Fruit fly (Drosophila melanogaster) whole organism, embryonic: Measurements from ENCODE around the gene Bcs1.

Experiments
- BtbVII ChIP-seq: fragments of 200-800 bp; sonication (Bioruptor generic); optimal IDR thresholded peaks from 3 replicates; lab custom pipeline; 2017; ENCODE audit warnings: missing biosample characterization, mild to moderate bottlenecking, missing genetic modification characterization
- CG10366 ChIP-seq: fragments of 200-800 bp; sonication (Bioruptor generic); IDR thresholded peaks from 2 replicates; pipeline ENCODE4 v1.3.6; 2022; ENCODE audit warnings: missing biosample characterization, missing genetic modification characterization
- CG11723 ChIP-seq: fragments of 200-800 bp; sonication (Bioruptor generic); optimal IDR thresholded peaks from 2 replicates; lab custom pipeline; 2017; ENCODE audit warnings: missing biosample characterization, mild to moderate bottlenecking, missing genetic modification characterization
- CG12744 ChIP-seq: fragments of 200-800 bp; sonication (Bioruptor generic); optimal IDR thresholded peaks from 2 replicates; lab custom pipeline; 2016; ENCODE audit warnings: missing biosample characterization, missing genetic modification characterization
- CG13624 ChIP-seq: fragments of 200-800 bp; sonication (Bioruptor generic); optimal IDR thresholded peaks from 2 replicates; lab custom pipeline; 2016; ENCODE audit warnings: missing biosample characterization, missing genetic modification characterization
- CG14050 ChIP-seq: fragments of 200-800 bp; sonication (Bioruptor generic); IDR thresholded peaks from 3 replicates; pipeline ENCODE4 v1.3.6; 2022; ENCODE audit warnings: missing biosample characterization, missing genetic modification characterization
- CG15269 ChIP-seq: fragments of 200-800 bp; sonication (Bioruptor generic); optimal IDR thresholded peaks from 2 replicates; lab custom pipeline; 2018; ENCODE audit warnings: missing biosample characterization, mild to moderate bottlenecking, missing genetic modification characterization, moderate library complexity
- CG15514 ChIP-seq: fragments of 200-800 bp; sonication (Bioruptor generic); optimal IDR thresholded peaks from 3 replicates; lab custom pipeline; 2017; ENCODE audit warnings: missing biosample characterization, missing genetic modification characterization, mild to moderate bottlenecking, moderate library complexity, missing genetic modification reagents
- CG17385 ChIP-seq: fragments of 200-800 bp; sonication (Bioruptor generic); optimal IDR thresholded peaks from 3 replicates; lab custom pipeline; 2018; ENCODE audit warnings: missing biosample characterization, mild to moderate bottlenecking, missing genetic modification characterization
- CG30431 ChIP-seq: fragments of 200-800 bp; sonication (Bioruptor generic); optimal IDR thresholded peaks from 2 replicates; lab custom pipeline; 2017; ENCODE audit warnings: missing biosample characterization, missing genetic modification characterization
- CG3163 ChIP-seq: fragments of 200-800 bp; sonication (Bioruptor generic); optimal IDR thresholded peaks from 3 replicates; lab custom pipeline; 2016; ENCODE audit warnings: missing biosample characterization, missing genetic modification characterization
- CG33213 ChIP-seq: fragments of 200-800 bp; sonication (Bioruptor generic); optimal IDR thresholded peaks from 3 replicates; lab custom pipeline; 2016; ENCODE audit warnings: missing biosample characterization, missing genetic modification characterization
- CG4282 ChIP-seq: fragments of 200-800 bp; sonication (Bioruptor generic); optimal IDR thresholded peaks from 2 replicates; lab custom pipeline; 2016; ENCODE audit warnings: missing biosample characterization, missing genetic modification characterization
- CG6791 ChIP-seq: fragments of 200-800 bp; sonication (Bioruptor generic); IDR thresholded peaks from 3 replicates; pipeline ENCODE4 v1.3.6; 2022; ENCODE audit warnings: missing biosample characterization, missing genetic modification characterization; ENCODE audit not compliant: partially characterized antibody
- CG9727 ChIP-seq: fragments of 200-800 bp; sonication (Bioruptor generic); optimal IDR thresholded peaks from 3 replicates; lab custom pipeline; 2017; ENCODE audit warnings: missing biosample characterization, mild to moderate bottlenecking, missing genetic modification characterization
- Camta ChIP-seq: fragments of 200-800 bp; sonication (Bioruptor generic); optimal IDR thresholded peaks from 2 replicates; lab custom pipeline; 2016; ENCODE audit warnings: missing biosample characterization, missing genetic modification characterization
- Dad ChIP-seq: fragments of 200-800 bp; sonication (Bioruptor generic); optimal IDR thresholded peaks from 3 replicates; lab custom pipeline; 2016; ENCODE audit warnings: missing biosample characterization, missing genetic modification characterization
- Deaf1 ChIP-seq: fragments of 200-800 bp; optimal IDR thresholded peaks from 3 replicates; lab custom pipeline; 2019; ENCODE audit warnings: missing biosample characterization, mild to moderate bottlenecking, missing genetic modification characterization, moderate library complexity
- Dek ChIP-seq: fragments of 200-800 bp; sonication (Bioruptor generic); optimal IDR thresholded peaks from 3 replicates; lab custom pipeline; 2019; ENCODE audit warnings: missing biosample characterization, mild to moderate bottlenecking, missing genetic modification characterization, moderate library complexity
- E2f1 ChIP-seq: fragments of 200-800 bp; sonication (Bioruptor generic); IDR thresholded peaks from 2 replicates; pipeline ENCODE4 v1.3.6; 2022; ENCODE audit warnings: missing biosample characterization, missing genetic modification characterization
- Elba2 ChIP-seq: fragments of 200-800 bp; sonication (Bioruptor generic); optimal IDR thresholded peaks from 3 replicates; lab custom pipeline; 2016; ENCODE audit warnings: missing biosample characterization, missing genetic modification characterization
- Fer3 ChIP-seq: fragments of 200-800 bp; sonication (Bioruptor generic); optimal IDR thresholded peaks from 2 replicates; lab custom pipeline; 2018; ENCODE audit warnings: missing biosample characterization, mild to moderate bottlenecking, missing genetic modification characterization, moderate library complexity
- Gug ChIP-seq: fragments of 200-800 bp; sonication (Bioruptor generic); IDR thresholded peaks from 4 replicates; pipeline ENCODE4 v1.3.6; 2022; ENCODE audit warnings: missing biosample characterization, missing genetic modification characterization
- Hr51 ChIP-seq, 2 experiments: fragments of 200-800 bp; sonication (Bioruptor generic); optimal IDR thresholded peaks; 2 replicates in 1 of 2; 3 replicates in 1 of 2; lab custom pipeline; 2016 to 2018; ENCODE audit warnings: missing biosample characterization in 2 of 2, missing genetic modification characterization in 2 of 2, mild to moderate bottlenecking in 1 of 2, moderate library complexity in 1 of 2
- Mes4 ChIP-seq: fragments of 200-800 bp; sonication (Bioruptor generic); optimal IDR thresholded peaks from 2 replicates; lab custom pipeline; 2016; ENCODE audit warnings: missing biosample characterization, missing genetic modification characterization
- Nf-YA ChIP-seq: fragments of 200-800 bp; sonication (Bioruptor generic); IDR thresholded peaks from 2 replicates; pipeline ENCODE4 v1.3.6; 2022; ENCODE audit warnings: missing biosample characterization, missing genetic modification characterization
- Oli ChIP-seq: fragments of 200-800 bp; sonication (Bioruptor generic); optimal IDR thresholded peaks from 2 replicates; lab custom pipeline; 2018; ENCODE audit warnings: missing biosample characterization, mild to moderate bottlenecking, missing genetic modification characterization, moderate library complexity
- YL-1 ChIP-seq: fragments of 200-800 bp; sonication (Bioruptor generic); optimal IDR thresholded peaks from 3 replicates; lab custom pipeline; 2017; ENCODE audit warnings: missing biosample characterization, mild to moderate bottlenecking, missing genetic modification characterization
- bab2 ChIP-seq: fragments of 200-800 bp; sonication (Bioruptor generic); optimal IDR thresholded peaks from 2 replicates; lab custom pipeline; 2016; ENCODE audit warnings: missing biosample characterization, missing genetic modification characterization
- cas ChIP-seq: fragments of 200-800 bp; sonication (Bioruptor generic); IDR thresholded peaks from 2 replicates; pipeline ENCODE4 v1.3.6; 2022; ENCODE audit warnings: missing biosample characterization, missing genetic modification characterization
- cg ChIP-seq: fragments of 200-800 bp; sonication (Bioruptor generic); optimal IDR thresholded peaks from 3 replicates; lab custom pipeline; 2019; ENCODE audit warnings: missing biosample characterization, mild to moderate bottlenecking, missing genetic modification characterization, moderate library complexity
- chinmo ChIP-seq: fragments of 200-800 bp; sonication (Bioruptor generic); IDR thresholded peaks from 4 replicates; pipeline ENCODE4 v1.3.6; 2022; ENCODE audit warnings: missing biosample characterization, missing genetic modification characterization; ENCODE audit not compliant: partially characterized antibody
- dati ChIP-seq: fragments of 200-800 bp; sonication (Bioruptor generic); IDR thresholded peaks from 2 replicates; pipeline ENCODE4 v1.3.6; 2022; ENCODE audit warnings: missing biosample characterization, missing genetic modification characterization
- ewg ChIP-seq: fragments of 200-800 bp; sonication (Bioruptor generic); optimal IDR thresholded peaks from 3 replicates; lab custom pipeline; 2017; ENCODE audit warnings: mild to moderate bottlenecking, missing biosample characterization, missing genetic modification reagents, missing genetic modification characterization
- fru ChIP-seq: fragments of >200 bp; optimal IDR thresholded peaks from 2 replicates; lab custom pipeline; 2017
- grau ChIP-seq: fragments of 200-800 bp; optimal IDR thresholded peaks from 3 replicates; lab custom pipeline; 2019; ENCODE audit warnings: missing biosample characterization, mild to moderate bottlenecking, missing genetic modification characterization, moderate library complexity
- her ChIP-seq: fragments of 200-800 bp; sonication (Bioruptor generic); optimal IDR thresholded peaks from 2 replicates; lab custom pipeline; 2016; ENCODE audit warnings: missing biosample characterization, missing genetic modification characterization
- knrl ChIP-seq: fragments of 200-800 bp; sonication (Bioruptor generic); IDR thresholded peaks from 3 replicates; pipeline ENCODE4 v1.3.6; 2022; ENCODE audit warnings: missing biosample characterization, missing genetic modification characterization; ENCODE audit not compliant: partially characterized antibody
- lbe ChIP-seq: fragments of 200-800 bp; sonication (Bioruptor generic); optimal IDR thresholded peaks from 2 replicates; lab custom pipeline; 2016; ENCODE audit warnings: missing biosample characterization, mild to moderate bottlenecking, missing genetic modification characterization
- lola ChIP-seq, 3 experiments: fragments of >200 bp in 2 of 3; fragments of 200-800 bp in 1 of 3; sonication (Bioruptor generic) in 1 of 3; optimal IDR thresholded peaks; 2 replicates each; lab custom pipeline; 2017 to 2019; ENCODE audit warnings: missing biosample characterization in 3 of 3, missing genetic modification characterization in 3 of 3, mild to moderate bottlenecking in 1 of 3, moderate library complexity in 1 of 3
- luna ChIP-seq: fragments of 200-800 bp; sonication (Bioruptor generic); optimal IDR thresholded peaks from 2 replicates; lab custom pipeline; 2016; ENCODE audit warnings: missing biosample characterization, missing genetic modification characterization
- p53 ChIP-seq: fragments of 200-800 bp; sonication (Bioruptor generic); optimal IDR thresholded peaks from 2 replicates; lab custom pipeline; 2016; ENCODE audit warnings: missing biosample characterization, missing genetic modification characterization
- psq ChIP-seq: fragments of 200-800 bp; sonication (Bioruptor generic); optimal IDR thresholded peaks from 2 replicates; lab custom pipeline; 2017; ENCODE audit warnings: missing biosample characterization, missing genetic modification characterization
- pum ChIP-seq: fragments of 200-800 bp; sonication (Bioruptor generic); optimal IDR thresholded peaks from 2 replicates; lab custom pipeline; 2016; ENCODE audit warnings: missing biosample characterization, missing genetic modification characterization
- sqz ChIP-seq: fragments of 200-800 bp; sonication (Bioruptor generic); optimal IDR thresholded peaks from 3 replicates; lab custom pipeline; 2018; ENCODE audit warnings: missing biosample characterization, mild to moderate bottlenecking, missing genetic modification characterization
- stwl ChIP-seq: fragments of 200-800 bp; sonication (Bioruptor generic); optimal IDR thresholded peaks from 3 replicates; lab custom pipeline; 2018; ENCODE audit warnings: missing biosample characterization, mild to moderate bottlenecking, missing genetic modification characterization, moderate library complexity
- tio ChIP-seq: fragments of 200-800 bp; sonication (Bioruptor generic); optimal IDR thresholded peaks from 2 replicates; lab custom pipeline; 2017; ENCODE audit warnings: missing biosample characterization, missing genetic modification characterization, inconsistent platforms
- ttk ChIP-seq: fragments of 200-800 bp; sonication (Bioruptor generic); IDR thresholded peaks from 2 replicates; pipeline ENCODE4 v2.1.2; 2022; ENCODE audit warnings: missing biosample characterization, missing genetic modification characterization
- unc-4 ChIP-seq: fragments of 200-800 bp; sonication (Bioruptor generic); IDR thresholded peaks from 2 replicates; pipeline ENCODE4 v1.3.6; 2022; ENCODE audit warnings: missing biosample characterization, missing genetic modification characterization; ENCODE audit not compliant: partially characterized antibody
- unpg ChIP-seq: fragments of 200-800 bp; sonication (Bioruptor generic); optimal IDR thresholded peaks from 3 replicates; lab custom pipeline; 2018; ENCODE audit warnings: missing biosample characterization, mild to moderate bottlenecking, missing genetic modification characterization, moderate library complexity

The Bcs1 gene

DNA sequence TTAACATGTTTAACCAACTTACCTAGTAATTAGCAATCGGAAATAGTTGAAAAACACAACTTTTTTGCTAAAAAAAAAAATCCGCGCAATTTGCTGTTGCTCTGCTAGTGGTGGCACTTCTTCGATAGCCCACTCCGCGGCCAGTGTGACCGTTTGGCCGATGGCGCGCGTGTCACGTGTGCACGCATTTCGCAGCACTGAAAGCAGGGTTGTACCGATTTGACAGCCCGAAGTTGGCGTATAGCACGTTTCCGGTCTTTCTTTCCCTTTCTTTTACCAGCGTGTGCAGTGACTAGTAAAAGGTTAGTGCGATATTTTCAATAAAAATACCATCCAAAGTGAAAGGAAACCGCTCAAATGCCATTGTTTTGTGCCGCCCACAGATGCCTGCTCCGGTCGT is 21.6 kb upstream of the Bcs1 start, which contains the start of the genes Ripalpha and RpL7 (continued):
- TF ChIP-seq Elba2 (GFP tag; lab: Kevin White, UChicago) (peak; percentile 80), E2f1 (GFP tag; lab: Robert Waterston, UW) (peak; percentile 96), sqz (GFP tag; lab: Kevin White, UChicago) (peak; percentile 96), ewg (GFP tag; lab: Kevin White, UChicago) (peak; percentile 98), Deaf1 (tag; lab: Kevin White, UChicago) (peak; percentile 70), Dad (GFP tag; lab: Kevin White, UChicago) (peak; percentile 99), Hr51 (GFP tag; optimal IDR thresholded peaks at IDR 0.05; lab: Kevin White, UChicago) (peak; percentile 88 to 99), CG10366 (GFP tag; lab: Robert Waterston, UW) (peak; percentile 96), knrl (GFP tag; lab: Robert Waterston, UW) (peak; percentile 94), cg (GFP tag; lab: Kevin White, UChicago) (no peak), Gug (GFP tag; lab: Robert Waterston, UW) (peak; percentile 88; the same call in 3 of the 4 replicates), CG13624 (GFP tag; lab: Kevin White, UChicago) (peak; percentile 99), CG15269 (tag; lab: Kevin White, UChicago) (peak; percentile 93), dati (peak; percentile 96), Camta (GFP tag; lab: Kevin White, UChicago) (peak; percentile 96), luna (GFP tag; lab: Kevin White, UChicago) (peak; percentile 95), Mes4 (peak; percentile 100), tio (GFP tag; lab: Kevin White, UChicago) (peak; percentile 87), CG33213 (GFP tag; lab: Kevin White, UChicago) (peak; percentile 99), psq (GFP tag; lab: Kevin White, UChicago) (peak; percentile 94), cas (GFP tag; lab: Robert Waterston, UW) (peak; percentile 93), CG6791 (peak; percentile 95), ttk (peak; percentile 96), unpg (GFP tag; lab: Kevin White, UChicago) (peak; percentile 95), CG4282 (GFP tag; lab: Kevin White, UChicago) (peak; percentile 97), lbe (GFP tag; lab: Kevin White, UChicago) (peak; percentile 91), unc-4 (peak; percentile 90), fru (lab: Kevin White, UChicago) (no peak), Dek (tag; lab: Kevin White, UChicago) (peak; percentile 95), CG30431 (GFP tag; lab: Kevin White, UChicago) (peak; percentile 97), CG11723 (GFP tag; lab: Kevin White, UChicago) (peak; percentile 98), CG15514 (GFP tag; lab: Kevin White, UChicago) (peak; percentile 97), her (GFP tag; lab: Kevin White, UChicago) (peak; percentile 97), CG17385 (GFP tag; lab: Kevin White, UChicago) (peak; percentile 95), CG12744 (GFP tag; lab: Kevin White, UChicago) (peak; percentile 97), Oli (peak; percentile 89), lola (GFP tag; optimal IDR thresholded peaks at IDR 0.05; lab: Kevin White, UChicago) (peak in 1 of 3 experiments; percentile 78), pum (peak; percentile 96), p53 (GFP tag; lab: Kevin White, UChicago) (peak; percentile 98), chinmo (GFP tag; lab: Robert Waterston, UW) (peak; percentile 91), CG9727 (GFP tag; lab: Kevin White, UChicago) (peak; percentile 99), BtbVII (peak; percentile 98), Fer3 (tag; lab: Kevin White, UChicago) (peak; percentile 97), CG14050 (GFP tag; lab: Robert Waterston, UW) (peak; percentile 95), CG3163 (peak; percentile 92), stwl (tag; lab: Kevin White, UChicago) (peak; percentile 98), YL-1 (GFP tag; lab: Kevin White, UChicago) (peak; percentile 100), Nf-YA (peak; percentile 93), bab2 (GFP tag; lab: Kevin White, UChicago) (peak; percentile 97), grau (peak; percentile 88)
